Worm (Caenorhabditis elegans): ENCODE data around the gene Y53F4B.51.

Gene Y53F4B.51

DNA sequence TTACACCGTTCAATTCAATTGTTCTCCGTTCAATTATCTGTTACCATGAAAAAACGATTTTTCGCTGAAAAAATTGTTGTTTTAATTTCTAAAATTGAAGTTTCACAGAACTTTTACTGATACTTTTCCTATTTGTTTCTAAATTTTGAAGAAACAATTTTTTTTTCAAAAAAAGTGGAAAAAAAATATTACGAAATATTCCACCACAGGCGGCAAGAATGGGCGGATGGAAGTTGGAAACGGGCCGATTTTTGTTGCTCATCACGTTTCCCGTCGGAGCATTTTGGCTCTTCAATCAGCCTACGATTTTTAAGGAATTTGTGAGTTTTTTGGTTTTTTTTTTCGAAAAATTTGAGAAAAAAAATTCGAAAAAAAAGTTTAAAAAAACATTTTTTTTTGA is 23.5 kb upstream of the Y53F4B.51 start, which contains the start of gene Y53F4B.14:
TSS of gene Y53F4B.14 (plus strand) at position 210 of the 400 bp plus-strand sequence.
- no peak for TF ChIP-seq R02D3.7 (tag; optimal IDR thresholded peaks at IDR 0.05)
- no peak for TF ChIP-seq lsy-2 (tag; optimal IDR thresholded peaks at IDR 0.05)
- no peak for TF ChIP-seq nhr-10 (tag; optimal IDR thresholded peaks at IDR 0.05)
- TF ChIP-seq dmd-4 (tag; optimal IDR thresholded peaks at IDR 0.05) = no peak
- TF ChIP-seq unc-62 (GFP tag; optimal IDR thresholded peaks at IDR 0.05) = no peak
- TF ChIP-seq skn-1 (tag; optimal IDR thresholded peaks at IDR 0.05) = no peak
- TF ChIP-seq snpc-4 (tag; optimal IDR thresholded peaks at IDR 0.05) = no peak
- no peak for TF ChIP-seq nhr-6 (tag; optimal IDR thresholded peaks at IDR 0.05)
- no peak for TF ChIP-seq mdl-1 (tag; optimal IDR thresholded peaks at IDR 0.05)

DNA sequence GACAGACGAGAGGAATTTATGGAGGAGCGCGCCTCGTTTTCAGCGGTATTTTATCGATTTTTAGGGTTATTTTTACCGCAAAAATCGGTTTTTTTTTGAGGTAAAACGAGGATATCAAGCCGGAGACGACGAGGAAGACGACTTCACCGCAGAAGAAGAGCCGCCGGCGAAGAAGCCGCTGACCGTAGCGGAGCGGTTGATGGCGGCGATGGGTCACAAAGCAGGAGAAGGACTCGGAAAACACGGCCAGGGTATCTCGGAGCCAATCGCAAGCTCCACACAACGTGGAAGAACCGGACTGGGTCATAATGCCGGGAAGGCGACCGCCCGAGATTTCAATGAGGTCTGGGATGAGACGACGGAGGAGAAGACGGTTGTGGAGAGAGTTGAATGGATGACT is 12.1 kb upstream of the Y53F4B.51 start:
- no peak for TF ChIP-seq sma-3 (GFP tag; optimal IDR thresholded peaks at IDR 0.05)
- TF ChIP-seq elt-3 (tag; optimal IDR thresholded peaks at IDR 0.05) = no peak
- no peak for TF ChIP-seq elt-1 (tag; optimal IDR thresholded peaks at IDR 0.05)
- TF ChIP-seq ztf-4 (tag; optimal IDR thresholded peaks at IDR 0.05) = no peak
- no peak for TF ChIP-seq aly-2 (tag; optimal IDR thresholded peaks at IDR 0.05)
- no peak for TF ChIP-seq nhr-129 (tag; optimal IDR thresholded peaks at IDR 0.05)
- TF ChIP-seq nhr-25 (tag; optimal IDR thresholded peaks at IDR 0.05) = no peak
- no peak for TF ChIP-seq zag-1 (tag; optimal IDR thresholded peaks at IDR 0.05)
- TF ChIP-seq unc-55 (GFP tag; optimal IDR thresholded peaks at IDR 0.05) = no peak

ce11 chrII:15025599-15026164 is 11.4 kb upstream of the Y53F4B.51 start, which contains the start of gene cmtr-1:
cmtr-1 (plus strand) TSS chrII:15026114.
- TF ChIP-seq nhr-11 (tag; optimal IDR thresholded peaks at IDR 0.05) = no peak
- TF ChIP-seq peb-1 (tag; optimal IDR thresholded peaks at IDR 0.05) = no peak
- TF ChIP-seq sma-3 (GFP tag; optimal IDR thresholded peaks at IDR 0.05) = peak; percentile 100
- peak; percentile 95 for TF ChIP-seq egl-27 (tag; optimal IDR thresholded peaks at IDR 0.05)
- peak; percentile 82 for TF ChIP-seq Y55F3AM.14 (GFP tag; optimal IDR thresholded peaks at IDR 0.05)
- TF ChIP-seq ztf-1 (GFP tag; conservative IDR thresholded peaks at IDR 0.05) = 0 out of 2 replicates have a peak, but pooled peaks have one; percentile 26
- TF ChIP-seq sem-4 (tag; optimal IDR thresholded peaks at IDR 0.05) = peak; percentile 96
- TF ChIP-seq nhr-129 (tag; optimal IDR thresholded peaks at IDR 0.05) = peak; percentile 90
- TF ChIP-seq nhr-10 (tag; optimal IDR thresholded peaks at IDR 0.05) = peak; percentile 14
- peak; percentile 20 for TF ChIP-seq nhr-12 (tag; optimal IDR thresholded peaks at IDR 0.05)
- peak; percentile 99 for TF ChIP-seq crh-2 (tag; optimal IDR thresholded peaks at IDR 0.05)
- TF ChIP-seq ama-1 (optimal IDR thresholded peaks at IDR 0.05) = peak; percentile 94
- TF ChIP-seq nhr-21 (tag; optimal IDR thresholded peaks at IDR 0.05) = peak; percentile 98
- TF ChIP-seq snpc-4 (tag; optimal IDR thresholded peaks at IDR 0.05) = peak; percentile 100
- TF ChIP-seq ceh-16 (tag; optimal IDR thresholded peaks at IDR 0.05) = peak; percentile 91
- TF ChIP-seq unc-55 (GFP tag; optimal IDR thresholded peaks at IDR 0.05) = peak; percentile 99
- TF ChIP-seq elt-3 (tag; optimal IDR thresholded peaks at IDR 0.05) = no peak
- no peak for TF ChIP-seq dmd-4 (tag; optimal IDR thresholded peaks at IDR 0.05)
- peak; percentile 94 for TF ChIP-seq nhr-77 (tag; optimal IDR thresholded peaks at IDR 0.05)
- TF ChIP-seq sma-9 (GFP tag; optimal IDR thresholded peaks at IDR 0.05) = peak; percentile 98
- TF ChIP-seq sma-9 (tag; optimal IDR thresholded peaks at IDR 0.05) = no peak
- no peak for TF ChIP-seq alr-1 (tag; optimal IDR thresholded peaks at IDR 0.05)
- TF ChIP-seq lin-39 (tag; optimal IDR thresholded peaks at IDR 0.05) = no peak
- peak; percentile 97 for TF ChIP-seq lin-13 (GFP tag; optimal IDR thresholded peaks at IDR 0.05)
- TF ChIP-seq nhr-6 (tag; optimal IDR thresholded peaks at IDR 0.05) = peak; percentile 87
- TF ChIP-seq aly-2 (tag; optimal IDR thresholded peaks at IDR 0.05) = no peak
- no peak for TF ChIP-seq skn-1 (tag; optimal IDR thresholded peaks at IDR 0.05)
- peak; percentile 65 to 82 for TF ChIP-seq mdl-1 (tag; optimal IDR thresholded peaks at IDR 0.05)
- peak; percentile 80 for TF ChIP-seq ceh-82 (tag; optimal IDR thresholded peaks at IDR 0.05)
- no peak for TF ChIP-seq unc-39 (tag; optimal IDR thresholded peaks at IDR 0.05)
- TF ChIP-seq nhr-23 (tag; optimal IDR thresholded peaks at IDR 0.05) = no peak
- TF ChIP-seq nhr-237 (tag; optimal IDR thresholded peaks at IDR 0.05) = peak; percentile 51
- peak; percentile 95 for TF ChIP-seq nhr-25 (tag; optimal IDR thresholded peaks at IDR 0.05)
- TF ChIP-seq mab-5 (tag; optimal IDR thresholded peaks at IDR 0.05) = peak; percentile 93
- TF ChIP-seq R02D3.7 (tag; optimal IDR thresholded peaks at IDR 0.05) = peak; percentile 51
- peak; percentile 5 for TF ChIP-seq ZK546.5 (tag; optimal IDR thresholded peaks at IDR 0.05)
- TF ChIP-seq elt-1 (tag; optimal IDR thresholded peaks at IDR 0.05) = peak; percentile 40
- TF ChIP-seq unc-62 (GFP tag; optimal IDR thresholded peaks at IDR 0.05) = peak; percentile 41
- no peak for TF ChIP-seq mbf-1 (tag; optimal IDR thresholded peaks at IDR 0.05)
- TF ChIP-seq F13H6.1 (tag; optimal IDR thresholded peaks at IDR 0.05) = peak; percentile 96
- peak; percentile 95 for TF ChIP-seq gmeb-1 (tag; optimal IDR thresholded peaks at IDR 0.05)
- TF ChIP-seq ztf-4 (tag; optimal IDR thresholded peaks at IDR 0.05) = peak; percentile 95
- peak; percentile 88 for TF ChIP-seq C34F6.9 (tag; optimal IDR thresholded peaks at IDR 0.05)
- peak; percentile 90 to 95 for TF ChIP-seq lsy-2 (tag; optimal IDR thresholded peaks at IDR 0.05)
- peak; percentile 45 for TF ChIP-seq zag-1 (tag; optimal IDR thresholded peaks at IDR 0.05)
- peak; percentile 91 for TF ChIP-seq lin-11 (tag; optimal IDR thresholded peaks at IDR 0.05)
- peak; percentile 68 for TF ChIP-seq ztf-11 (tag; optimal IDR thresholded peaks at IDR 0.05)
- peak; percentile 97 for TF ChIP-seq fos-1 (tag; optimal IDR thresholded peaks at IDR 0.05)
